Fruit fly (Drosophila melanogaster): ENCODE results near the gene trk.

The trk gene

dm6 chr2L:10260750-10261493, 11.2 kb downstream of the trk start, which contains the start of gene Pten:
Pten (minus strand) TSS chr2L:10261049.
- no peak for TF ChIP-seq noc (tag; optimal IDR thresholded peaks at IDR 0.05)

DNA sequence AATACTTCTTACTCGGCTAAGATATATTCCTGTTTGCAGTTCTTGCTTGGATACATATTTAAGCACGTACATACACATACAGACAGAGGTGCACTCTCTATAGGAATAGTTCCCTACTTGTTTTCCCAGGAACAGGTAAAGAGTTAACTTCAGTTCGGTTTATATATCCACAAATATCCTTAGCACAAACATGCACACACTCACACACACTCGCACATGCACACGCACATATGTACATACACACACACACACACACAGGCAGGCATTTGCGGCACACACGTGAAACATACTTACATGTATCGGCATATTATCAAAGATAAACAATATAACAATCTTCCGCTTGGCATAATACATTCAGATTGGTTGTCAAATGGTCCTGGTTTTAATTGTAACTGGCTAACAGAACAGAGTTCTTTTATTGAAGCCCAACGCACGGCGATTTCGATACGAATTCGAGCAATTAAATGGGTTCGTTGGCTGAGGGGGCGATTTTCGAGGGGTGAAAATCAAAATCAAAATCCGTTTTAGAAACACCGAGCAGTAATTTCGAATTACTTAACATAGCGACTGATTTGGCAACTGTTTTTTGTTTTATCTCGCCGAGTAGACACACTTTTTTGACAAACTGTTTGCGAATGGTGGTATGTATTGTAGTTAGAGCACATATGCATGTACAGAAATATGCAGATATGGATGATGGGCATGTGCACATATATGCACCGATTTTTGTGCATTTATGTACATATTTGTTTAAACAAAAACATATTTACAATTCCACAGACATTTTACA, 12.0 kb downstream of the trk start:
- TF ChIP-seq noc (tag; optimal IDR thresholded peaks at IDR 0.05): no peak

- TF ChIP-seq noc (tag; optimal IDR thresholded peaks at IDR 0.05): no peak
Measured at dm6 chr2L:10255725-10256158, 16.4 kb downstream of the trk start, which contains the start of gene CG5676. CG5676 (minus strand) TSS chr2L:10255891.

DNA sequence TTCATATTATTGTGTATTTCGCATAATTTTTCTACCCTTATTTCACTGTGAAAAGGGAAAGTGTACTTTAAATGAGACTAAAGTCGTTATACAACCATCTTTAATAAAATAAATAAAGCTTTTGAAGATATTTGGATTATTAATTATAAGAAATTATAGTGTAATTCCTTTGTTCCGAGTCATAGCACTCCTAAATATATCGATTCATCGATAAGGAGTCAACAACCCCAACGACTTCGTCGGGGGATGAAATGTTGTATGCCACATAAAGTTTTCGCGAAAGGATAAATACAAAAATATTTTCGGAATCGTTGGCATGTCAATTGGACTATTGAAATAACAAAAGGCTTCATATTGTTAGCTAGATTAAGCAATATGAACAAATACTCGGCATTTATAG, 20.5 kb downstream of the trk start, which contains the start of gene Ror:
Ror (plus strand) TSS at position 252 of the 400 bp plus-strand sequence.
- no peak for TF ChIP-seq noc (tag; optimal IDR thresholded peaks at IDR 0.05)

DNA sequence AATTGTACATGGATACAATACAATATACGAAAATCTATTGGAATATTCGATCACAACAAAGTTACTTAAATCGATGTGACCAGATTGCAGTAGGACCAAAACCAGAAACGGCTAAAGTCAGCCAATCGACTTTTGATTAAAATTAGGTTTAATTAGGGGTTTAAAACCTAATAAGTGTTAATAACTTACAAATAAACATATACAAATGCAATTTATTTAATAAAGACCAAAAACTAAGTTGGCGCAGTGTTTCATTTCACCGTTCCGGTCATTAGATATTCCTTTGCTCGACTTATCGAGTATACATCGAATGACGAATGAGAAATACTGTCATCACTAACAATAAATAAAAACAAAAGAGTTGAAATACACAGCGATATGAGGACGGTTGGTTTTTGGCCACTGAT, 21.7 kb downstream of the trk start, which contains the start of the genes bsk and CG31717:
bsk (minus strand) TSS at position 61 of the 407 bp plus-strand sequence.
CG31717 (plus strand) TSS at position 297 of the 407 bp plus-strand sequence.
- no peak for TF ChIP-seq noc (tag; optimal IDR thresholded peaks at IDR 0.05)

DNA sequence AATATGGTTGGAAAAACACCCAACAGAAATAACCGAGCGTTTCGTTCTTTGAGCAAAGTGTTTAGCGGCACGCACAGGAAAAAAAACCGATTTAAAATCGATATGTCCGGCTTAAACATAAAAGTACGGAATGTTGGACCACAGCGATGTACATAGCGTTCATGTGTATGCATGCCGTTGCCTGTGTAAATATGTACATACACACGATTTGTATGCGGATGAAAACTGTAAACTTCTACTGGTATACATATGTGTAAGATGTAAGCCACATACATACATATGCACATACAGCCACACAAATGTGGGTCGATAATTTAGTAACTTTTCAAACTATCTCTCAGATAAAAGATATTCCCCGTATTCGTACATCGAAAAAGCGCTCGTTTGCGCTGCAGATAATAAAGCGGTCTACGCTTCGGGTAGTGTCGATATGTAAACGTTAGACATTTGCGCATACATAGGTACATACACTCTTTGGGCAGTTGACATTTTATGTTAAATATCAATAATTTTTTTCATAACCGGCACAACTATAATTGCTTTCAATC, 22.4 kb downstream of the trk start:
- no peak for TF ChIP-seq noc (tag; optimal IDR thresholded peaks at IDR 0.05)

- TF ChIP-seq noc (tag; optimal IDR thresholded peaks at IDR 0.05): no peak
Measured at dm6 chr2L:10246785-10247190, 25.3 kb downstream of the trk start, which contains the start of gene chico. chico (minus strand) TSS chr2L:10247078.

- TF ChIP-seq noc (tag; optimal IDR thresholded peaks at IDR 0.05): no peak
Measured at dm6 chr2L:10238726-10239652, 33.1 kb downstream of the trk start, which contains the start of gene me31B. me31B (plus strand) TSS chr2L:10239341.

dm6 chr2L:10237725-10238446, 34.2 kb downstream of the trk start, which contains the start of gene mthl15:
mthl15 (minus strand) TSS chr2L:10238317.
- no peak for TF ChIP-seq noc (tag; optimal IDR thresholded peaks at IDR 0.05)

DNA sequence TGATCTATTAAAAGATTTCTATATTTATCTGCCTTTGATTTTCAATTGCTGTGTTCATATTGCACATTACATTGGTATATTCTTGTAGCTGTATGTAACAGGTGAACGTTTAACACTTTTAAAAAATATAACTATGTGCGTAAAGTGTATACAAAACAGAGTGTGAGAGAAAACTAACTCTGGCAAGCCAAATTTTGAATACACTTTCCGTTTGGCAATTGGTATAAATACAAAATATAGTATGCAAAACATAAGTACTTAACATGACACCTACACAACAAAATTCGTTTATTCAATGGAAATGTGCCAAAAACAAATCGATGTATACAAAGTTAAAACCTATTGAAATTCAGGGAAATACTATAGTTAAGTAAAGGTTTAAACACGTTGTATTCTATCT, 39.3 kb downstream of the trk start:
- TF ChIP-seq noc (tag; optimal IDR thresholded peaks at IDR 0.05): no peak

DNA sequence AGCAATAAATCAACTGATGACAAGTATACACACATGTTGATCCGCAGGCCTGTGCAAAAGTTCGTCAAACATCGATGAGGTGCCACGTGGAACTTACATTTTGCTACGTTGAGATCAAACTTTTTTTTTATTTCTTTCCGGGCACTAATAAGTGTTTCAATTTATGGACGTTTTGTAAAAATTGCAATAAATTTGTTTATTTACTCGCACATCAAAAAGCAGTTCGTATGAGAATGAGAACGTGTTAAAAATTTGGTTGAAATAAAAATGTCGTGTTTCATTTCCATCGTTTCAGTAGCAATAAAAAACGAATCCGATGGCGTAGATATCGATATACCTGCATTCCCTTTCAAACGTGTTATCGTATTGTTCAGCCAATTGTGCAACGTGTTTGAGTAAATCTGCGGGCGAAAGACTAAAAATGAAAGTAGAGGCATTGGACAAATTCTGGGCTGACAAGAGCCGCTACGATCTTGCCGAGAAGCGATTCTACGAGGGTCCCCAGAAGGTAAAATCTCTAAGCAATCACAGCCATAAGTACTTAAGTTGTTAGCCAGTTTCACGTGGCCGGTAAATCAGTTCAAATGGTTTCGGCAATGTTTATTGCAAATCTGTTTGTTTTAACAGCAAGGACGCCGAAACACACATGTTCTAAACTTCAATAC, 39.8 kb downstream of the trk start, which contains the start of gene eEF1delta:
eEF1delta (plus strand) TSS at position 356 of the 665 bp plus-strand sequence.
- no peak for TF ChIP-seq noc (tag; optimal IDR thresholded peaks at IDR 0.05)

- no peak for TF ChIP-seq noc (tag; optimal IDR thresholded peaks at IDR 0.05)
Measured at dm6 chr2L:10231510-10231909, 40.6 kb downstream of the trk start, which contains the start of gene ova. ova (minus strand) TSS chr2L:10231692.

- TF ChIP-seq noc (tag; optimal IDR thresholded peaks at IDR 0.05): no peak
Measured at dm6 chr2L:10231092-10231494, 41.0 kb downstream of the trk start.

DNA sequence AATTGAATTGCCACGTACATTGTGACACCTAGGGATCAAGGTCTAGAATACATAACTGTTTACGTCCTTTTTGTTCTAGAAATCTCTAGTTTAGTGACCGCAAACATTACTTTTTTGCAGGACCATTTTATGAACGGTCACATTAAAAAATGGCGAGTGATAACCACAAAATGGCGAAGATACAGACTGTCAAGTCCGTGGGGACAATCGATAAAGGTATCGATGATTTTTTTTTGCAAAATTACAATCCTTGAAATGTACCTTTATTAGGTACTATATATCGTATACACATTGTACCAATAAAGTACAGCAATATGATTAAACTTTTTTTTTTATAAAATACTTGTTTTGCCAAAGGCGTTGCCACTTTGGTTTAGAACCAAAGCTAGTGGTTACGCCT, 41.7 kb downstream of the trk start:
- TF ChIP-seq noc (tag; optimal IDR thresholded peaks at IDR 0.05): no peak
